Fruit fly (Drosophila melanogaster): ENCODE results near the gene CG5577.
A peak's percentile ranks its signal among the peaks of the same experiment; 100 is the strongest.

The CG5577 gene

dm6 chr3L:17804511-17804910 is 36.7 kb downstream of the CG5577 start, which contains the start of gene ais (continued):
- TF ChIP-seq Oli (tag; optimal IDR thresholded peaks at IDR 0.05), result peak; percentile 17
- TF ChIP-seq CG11093 (GFP tag; IDR thresholded peaks at IDR 0.05), result no peak
- TF ChIP-seq en (GFP tag; optimal IDR thresholded peaks at IDR 0.05), result no peak
- 0 out of 3 replicates have a peak, but pooled peaks have one; percentile 10 for TF ChIP-seq CG34422 (GFP tag; IDR thresholded peaks at IDR 0.05)
- peak; percentile 39 for TF ChIP-seq CG12391 (tag; optimal IDR thresholded peaks at IDR 0.05)
- no peak for TF ChIP-seq CG43689 (GFP tag; IDR thresholded peaks at IDR 0.05)
- no peak for TF ChIP-seq Nf-YB (GFP tag; optimal IDR thresholded peaks at IDR 0.05)
- peak; percentile 63 for TF ChIP-seq stwl (tag; optimal IDR thresholded peaks at IDR 0.05)
- peak; percentile 7 for TF ChIP-seq Abd-B (GFP tag; optimal IDR thresholded peaks at IDR 0.05)
- TF ChIP-seq CG7987 (GFP tag; optimal IDR thresholded peaks at IDR 0.05), result no peak
- TF ChIP-seq CG2889 (GFP tag; IDR thresholded peaks at IDR 0.05), result no peak
- no peak for TF ChIP-seq CG15601 (tag; optimal IDR thresholded peaks at IDR 0.05)
- TF ChIP-seq CG9817 (tag; optimal IDR thresholded peaks at IDR 0.05), result peak; percentile 22
- TF ChIP-seq B-H2 (GFP tag; optimal IDR thresholded peaks at IDR 0.05), result peak; percentile 41
- TF ChIP-seq Chrac-16 (GFP tag; optimal IDR thresholded peaks at IDR 0.05), result no peak
- TF ChIP-seq CG33557 (GFP tag; optimal IDR thresholded peaks at IDR 0.05), result no peak
- no peak for TF ChIP-seq ara (GFP tag; IDR thresholded peaks at IDR 0.05)
- TF ChIP-seq Stat92E (GFP tag; optimal IDR thresholded peaks at IDR 0.05), result no peak
- TF ChIP-seq CG6765 (GFP tag; optimal IDR thresholded peaks at IDR 0.05), result no peak
- no peak for TF ChIP-seq insv (GFP tag; optimal IDR thresholded peaks at IDR 0.05)
- no peak for TF ChIP-seq bbx (GFP tag; IDR thresholded peaks at IDR 0.05; ENCODE audit: partially characterized antibody)
- no peak for TF ChIP-seq sima (GFP tag; optimal IDR thresholded peaks at IDR 0.05)
- peak; percentile 11 for TF ChIP-seq Hmr (GFP tag; optimal IDR thresholded peaks at IDR 0.05)
- TF ChIP-seq Bgb (GFP tag; IDR thresholded peaks at IDR 0.05; ENCODE audit: partially characterized antibody), result no peak
- TF ChIP-seq CG31224 (GFP tag; IDR thresholded peaks at IDR 0.05), result no peak
- TF ChIP-seq CG11247 (GFP tag; IDR thresholded peaks at IDR 0.05), result no peak
- no peak for TF ChIP-seq h (optimal IDR thresholded peaks at IDR 0.05)
- no peak for TF ChIP-seq yki (optimal IDR thresholded peaks at IDR 0.05)
- TF ChIP-seq CG8924 (tag; optimal IDR thresholded peaks at IDR 0.05), result no peak
- TF ChIP-seq ewg (GFP tag; optimal IDR thresholded peaks at IDR 0.05), result peak; percentile 18
- no peak for TF ChIP-seq ac (GFP tag; optimal IDR thresholded peaks at IDR 0.05)
- no peak for TF ChIP-seq CG17829 (tag; optimal IDR thresholded peaks at IDR 0.05)
- no peak for TF ChIP-seq lbe (GFP tag; optimal IDR thresholded peaks at IDR 0.05)
- no peak for TF ChIP-seq amos (GFP tag; IDR thresholded peaks at IDR 0.05; ENCODE audit: partially characterized antibody)
- TF ChIP-seq fd64A (GFP tag; optimal IDR thresholded peaks at IDR 0.05), result no peak
- no peak for TF ChIP-seq CTCF (GFP tag; optimal IDR thresholded peaks at IDR 0.05)
- TF ChIP-seq gcm (GFP tag; optimal IDR thresholded peaks at IDR 0.05), result no peak
- TF ChIP-seq otp (GFP tag; IDR thresholded peaks at IDR 0.05), result no peak
- no peak for TF ChIP-seq CG4707 (GFP tag; optimal IDR thresholded peaks at IDR 0.05)
- TF ChIP-seq ato (GFP tag; IDR thresholded peaks at IDR 0.05; ENCODE audit: partially characterized antibody), result no peak
- TF ChIP-seq rib (GFP tag; IDR thresholded peaks at IDR 0.05), result no peak
- TF ChIP-seq dmrt11E (tag; optimal IDR thresholded peaks at IDR 0.05), result no peak
- TF ChIP-seq CG3407 (GFP tag; optimal IDR thresholded peaks at IDR 0.05), result no peak
- TF ChIP-seq mld (GFP tag; IDR thresholded peaks at IDR 0.05; ENCODE audit: partially characterized antibody), result no peak
- no peak for TF ChIP-seq CG12236 (GFP tag; optimal IDR thresholded peaks at IDR 0.05)
- no peak for TF ChIP-seq pum (GFP tag; optimal IDR thresholded peaks at IDR 0.05)
- peak; percentile 51 for TF ChIP-seq E2f2 (GFP tag; IDR thresholded peaks at IDR 0.05)
- TF ChIP-seq MBD-R2 (GFP tag; IDR thresholded peaks at IDR 0.05), result peak; percentile 53
- no peak for TF ChIP-seq crc (GFP tag; optimal IDR thresholded peaks at IDR 0.05)
- TF ChIP-seq Sin3A (optimal IDR thresholded peaks at IDR 0.05), result no peak
- no peak for TF ChIP-seq Nf-YA (GFP tag; IDR thresholded peaks at IDR 0.05)
- peak; percentile 41 for TF ChIP-seq YL-1 (GFP tag; optimal IDR thresholded peaks at IDR 0.05)
- TF ChIP-seq grn (GFP tag; optimal IDR thresholded peaks at IDR 0.05), result no peak

Measured in whole organism, embryonic.